Fruit fly (Drosophila melanogaster): Measurements from ENCODE around the gene CG33272.

CG33272 gene

dm6 chr3L:11523286-11523685, 12.9 kb upstream of the CG33272 start:
- peak; percentile 5 for TF ChIP-seq CG17801 (GFP tag; optimal IDR thresholded peaks at IDR 0.05; ENCODE audit: partially characterized antibody)

- no peak for TF ChIP-seq CG17801 (GFP tag; optimal IDR thresholded peaks at IDR 0.05; ENCODE audit: partially characterized antibody)
Measured at dm6 chr3L:11522613-11523012, 12.2 kb upstream of the CG33272 start, which contains the start of the genes CG11714 and Fuca. CG11714 (minus strand) TSS chr3L:11522713. Fuca (minus strand) TSS chr3L:11522713.

- TF ChIP-seq CG17801 (GFP tag; optimal IDR thresholded peaks at IDR 0.05; ENCODE audit: partially characterized antibody): no peak
Measured at dm6 chr3L:11516229-11516628, 5.8 kb upstream of the CG33272 start.

- no peak for TF ChIP-seq CG17801 (GFP tag; optimal IDR thresholded peaks at IDR 0.05; ENCODE audit: partially characterized antibody)
Measured at dm6 chr3L:11515349-11516079, 5.1 kb upstream of the CG33272 start.

dm6 chr3L:11513405-11513804, 3.0 kb upstream of the CG33272 start, which contains the start of gene CG7512:
CG7512 (plus strand) TSS chr3L:11513705.
- no peak for TF ChIP-seq CG17801 (GFP tag; optimal IDR thresholded peaks at IDR 0.05; ENCODE audit: partially characterized antibody)

dm6 chr3L:11511921-11512320, 1.5 kb upstream of the CG33272 start, which contains the start of gene Sgs3:
Sgs3 (plus strand) TSS chr3L:11512221.
- no peak for TF ChIP-seq CG17801 (GFP tag; optimal IDR thresholded peaks at IDR 0.05; ENCODE audit: partially characterized antibody)

- TF ChIP-seq CG17801 (GFP tag; optimal IDR thresholded peaks at IDR 0.05; ENCODE audit: partially characterized antibody): no peak
Measured at dm6 chr3L:11511243-11511642, 854 bp upstream of the CG33272 start.

- no peak for TF ChIP-seq CG17801 (GFP tag; optimal IDR thresholded peaks at IDR 0.05; ENCODE audit: partially characterized antibody)
Measured at dm6 chr3L:11509294-11509911, 986 bp downstream of the CG33272 start, which contains the start of the genes Sgs8 and Sgs7. Sgs8 (minus strand) TSS chr3L:11509394. Sgs7 (plus strand) TSS chr3L:11509861.

dm6 chr3L:11508337-11508736, 2.1 kb downstream of the CG33272 start, which contains the start of gene CG33500:
CG33500 (plus strand) TSS chr3L:11508637.
- no peak for TF ChIP-seq CG17801 (GFP tag; optimal IDR thresholded peaks at IDR 0.05; ENCODE audit: partially characterized antibody)

- peak; percentile 34 for TF ChIP-seq CG17801 (GFP tag; optimal IDR thresholded peaks at IDR 0.05; ENCODE audit: partially characterized antibody)
Measured at dm6 chr3L:11493090-11493807, 17.1 kb downstream of the CG33272 start.

dm6 chr3L:11492457-11492856, 17.9 kb downstream of the CG33272 start:
- no peak for TF ChIP-seq CG17801 (GFP tag; optimal IDR thresholded peaks at IDR 0.05; ENCODE audit: partially characterized antibody)

- no peak for TF ChIP-seq CG17801 (GFP tag; optimal IDR thresholded peaks at IDR 0.05; ENCODE audit: partially characterized antibody)
Measured at dm6 chr3L:11491874-11492268, 18.5 kb downstream of the CG33272 start.

- TF ChIP-seq CG17801 (GFP tag; optimal IDR thresholded peaks at IDR 0.05; ENCODE audit: partially characterized antibody): peak; percentile 82
Measured at dm6 chr3L:11491222-11491873, 19.0 kb downstream of the CG33272 start.

- TF ChIP-seq CG17801 (GFP tag; optimal IDR thresholded peaks at IDR 0.05; ENCODE audit: partially characterized antibody): no peak
Measured at dm6 chr3L:11490539-11490938, 19.9 kb downstream of the CG33272 start.

- TF ChIP-seq CG17801 (GFP tag; optimal IDR thresholded peaks at IDR 0.05; ENCODE audit: partially characterized antibody): no peak
Measured at dm6 chr3L:11489489-11489888, 20.9 kb downstream of the CG33272 start.

All from ovary, adult (tissue).